Worm (Caenorhabditis elegans): ENCODE data around the gene ZK666.14.
A peak's percentile ranks its signal among the peaks of the same experiment; 100 is the strongest.

ce11 chrII:10450335-10450734 lies 44.2 kb upstream of the ZK666.14 start:
- TF ChIP-seq lin-39 (tag; optimal IDR thresholded peaks at IDR 0.05), result no peak
- TF ChIP-seq unc-62 (GFP tag; optimal IDR thresholded peaks at IDR 0.05 in 1 of 2), result no peak
- TF ChIP-seq unc-62 (tag; optimal IDR thresholded peaks at IDR 0.05), result no peak
- TF ChIP-seq pha-4 (GFP tag; IDR thresholded peaks at IDR 0.05), result no peak
- TF ChIP-seq pha-4 (tag; optimal IDR thresholded peaks at IDR 0.05), result no peak
- peak in 1 of 2 experiments; percentile 31 for TF ChIP-seq lsy-2 (tag; optimal IDR thresholded peaks at IDR 0.05)
- TF ChIP-seq dmd-8 (GFP tag; IDR thresholded peaks at IDR 0.05), result no peak
- no peak for TF ChIP-seq snpc-4 (tag; optimal IDR thresholded peaks at IDR 0.05)
- no peak for TF ChIP-seq nhr-111 (GFP tag; optimal IDR thresholded peaks at IDR 0.05)
- TF ChIP-seq fkh-10 (GFP tag; optimal IDR thresholded peaks at IDR 0.05), result no peak
- TF ChIP-seq dve-1 (tag; optimal IDR thresholded peaks at IDR 0.05; ENCODE audit: insufficient read depth), result peak; percentile 27
- no peak for TF ChIP-seq mdl-1 (tag; optimal IDR thresholded peaks at IDR 0.05)
- no peak for TF ChIP-seq nhr-237 (tag; optimal IDR thresholded peaks at IDR 0.05)
- TF ChIP-seq attf-4 (tag; optimal IDR thresholded peaks at IDR 0.05), result no peak
- no peak for TF ChIP-seq lin-15B (tag; optimal IDR thresholded peaks at IDR 0.05)
- TF ChIP-seq rbr-2 (tag; optimal IDR thresholded peaks at IDR 0.05), result no peak

All from whole organism, L4 larva.